Fruit fly (Drosophila melanogaster) whole organism, embryonic: Measurements from ENCODE around the gene CG7332.

ENCODE experiments used
- Atf3 ChIP-seq: fragments of 200-800 bp; sonication (Bioruptor generic); optimal IDR thresholded peaks from 3 replicates; lab custom pipeline; 2016; ENCODE audit warnings: missing biosample characterization, missing genetic modification characterization
- B-H2 ChIP-seq: fragments of 200-800 bp; sonication (Bioruptor generic); optimal IDR thresholded peaks from 2 replicates; lab custom pipeline; 2018; ENCODE audit warnings: missing biosample characterization, mild to moderate bottlenecking, missing genetic modification characterization
- CG10366 ChIP-seq: fragments of 200-800 bp; sonication (Bioruptor generic); IDR thresholded peaks from 2 replicates; pipeline ENCODE4 v1.3.6; 2022; ENCODE audit warnings: missing biosample characterization, missing genetic modification characterization
- CG10462 ChIP-seq: fragments of 200-800 bp; sonication (Bioruptor generic); optimal IDR thresholded peaks from 2 replicates; lab custom pipeline; 2016; ENCODE audit warnings: missing biosample characterization, missing genetic modification characterization
- CG10979 ChIP-seq: fragments of 200-800 bp; sonication (Bioruptor generic); optimal IDR thresholded peaks from 2 replicates; lab custom pipeline; 2018; ENCODE audit warnings: missing biosample characterization, mild to moderate bottlenecking, missing genetic modification characterization, moderate library complexity
- CG14860 ChIP-seq: fragments of 200-800 bp; sonication (Bioruptor generic); IDR thresholded peaks from 3 replicates; pipeline ENCODE4 v1.3.6; 2022; ENCODE audit warnings: missing biosample characterization, missing genetic modification characterization; ENCODE audit not compliant: partially characterized antibody
- CG1602 ChIP-seq: fragments of 200-800 bp; sonication (Bioruptor generic); optimal IDR thresholded peaks from 3 replicates; lab custom pipeline; 2016; ENCODE audit warnings: missing biosample characterization, missing genetic modification characterization
- CG16813 ChIP-seq: fragments of 200-800 bp; sonication (Bioruptor generic); IDR thresholded peaks from 3 replicates; pipeline ENCODE4 v1.3.6; 2022; ENCODE audit warnings: missing biosample characterization, missing genetic modification characterization; ENCODE audit not compliant: partially characterized antibody
- CG17359 ChIP-seq: fragments of 200-800 bp; sonication (Bioruptor generic); optimal IDR thresholded peaks from 3 replicates; lab custom pipeline; 2018; ENCODE audit warnings: missing biosample characterization, mild to moderate bottlenecking, missing genetic modification characterization, moderate library complexity
- CG18262 ChIP-seq: fragments of 200-800 bp; optimal IDR thresholded peaks from 3 replicates; lab custom pipeline; 2019; ENCODE audit warnings: missing biosample characterization, mild to moderate bottlenecking, missing genetic modification characterization, moderate library complexity
- CG2202 ChIP-seq: fragments of 200-800 bp; sonication (Bioruptor generic); optimal IDR thresholded peaks from 2 replicates; lab custom pipeline; 2018; ENCODE audit warnings: missing biosample characterization, mild to moderate bottlenecking, missing genetic modification characterization
- CG30403 ChIP-seq: fragments of 200-800 bp; sonication (Bioruptor generic); optimal IDR thresholded peaks from 3 replicates; lab custom pipeline; 2016; ENCODE audit warnings: missing biosample characterization, missing genetic modification characterization
- CG30431 ChIP-seq: fragments of 200-800 bp; sonication (Bioruptor generic); optimal IDR thresholded peaks from 2 replicates; lab custom pipeline; 2017; ENCODE audit warnings: missing biosample characterization, missing genetic modification characterization
- CG3407 ChIP-seq: fragments of 200-800 bp; sonication (Bioruptor generic); optimal IDR thresholded peaks from 2 replicates; lab custom pipeline; 2018; ENCODE audit warnings: missing biosample characterization, mild to moderate bottlenecking, missing genetic modification characterization
- CG3995 ChIP-seq: fragments of 200-800 bp; sonication (Bioruptor generic); optimal IDR thresholded peaks from 3 replicates; lab custom pipeline; 2016; ENCODE audit warnings: missing biosample characterization, missing genetic modification characterization
- CG43689 ChIP-seq: fragments of 200-800 bp; sonication (Bioruptor generic); IDR thresholded peaks from 2 replicates; pipeline ENCODE4 v1.3.6; 2022; ENCODE audit warnings: missing biosample characterization, missing genetic modification characterization
- CG4424 ChIP-seq: fragments of 200-800 bp; sonication (Bioruptor generic); optimal IDR thresholded peaks from 3 replicates; lab custom pipeline; 2016; ENCODE audit warnings: missing biosample characterization, missing genetic modification characterization
- CG5245 ChIP-seq: fragments of 200-800 bp; sonication (Bioruptor generic); optimal IDR thresholded peaks from 3 replicates; lab custom pipeline; 2016; ENCODE audit warnings: missing biosample characterization, missing genetic modification characterization
- CG6654 ChIP-seq: fragments of 200-800 bp; sonication (Bioruptor generic); optimal IDR thresholded peaks from 2 replicates; lab custom pipeline; 2017; ENCODE audit warnings: missing biosample characterization, mild to moderate bottlenecking, missing genetic modification characterization
- CG9215 ChIP-seq: fragments of 200-800 bp; sonication (Bioruptor generic); IDR thresholded peaks from 2 replicates; pipeline ENCODE4 v1.3.6; 2022; ENCODE audit warnings: missing biosample characterization, missing genetic modification characterization
- CG9609 ChIP-seq: fragments of 200-800 bp; sonication (Bioruptor generic); optimal IDR thresholded peaks from 3 replicates; lab custom pipeline; 2016; ENCODE audit warnings: missing biosample characterization, missing genetic modification characterization
- CoRest ChIP-seq: fragments of 200-800 bp; sonication (Bioruptor generic); optimal IDR thresholded peaks from 3 replicates; lab custom pipeline; 2018; ENCODE audit warnings: missing biosample characterization, mild to moderate bottlenecking, missing genetic modification characterization, moderate library complexity
- Dbx ChIP-seq: fragments of 200-800 bp; sonication (Bioruptor generic); IDR thresholded peaks from 3 replicates; pipeline ENCODE4 v1.3.6; 2022; ENCODE audit warnings: missing biosample characterization, missing genetic modification characterization
- Dip2 ChIP-seq: fragments of 200-800 bp; sonication (Bioruptor generic); IDR thresholded peaks from 2 replicates; pipeline ENCODE4 v1.3.6; 2022; ENCODE audit warnings: missing biosample characterization, missing genetic modification characterization
- Eip74EF ChIP-seq, 2 experiments: fragments of 200-800 bp in 1 of 2; fragments of >200 bp in 1 of 2; sonication (Bioruptor generic) in 1 of 2; optimal IDR thresholded peaks; 2 replicates each; lab custom pipeline; 2017 to 2019; ENCODE audit warnings: missing biosample characterization in 2 of 2, missing genetic modification characterization in 2 of 2, mild to moderate bottlenecking in 1 of 2, moderate library complexity in 1 of 2
- HLH3B ChIP-seq: fragments of 200-800 bp; sonication (Bioruptor generic); IDR thresholded peaks from 2 replicates; pipeline ENCODE4 v1.3.6; 2022; ENCODE audit warnings: missing biosample characterization, missing genetic modification characterization
- Hr51 ChIP-seq, 2 experiments: fragments of 200-800 bp; sonication (Bioruptor generic); optimal IDR thresholded peaks; 2 replicates in 1 of 2; 3 replicates in 1 of 2; lab custom pipeline; 2016 to 2018; ENCODE audit warnings: missing biosample characterization in 2 of 2, missing genetic modification characterization in 2 of 2, mild to moderate bottlenecking in 1 of 2, moderate library complexity in 1 of 2
- Lhr ChIP-seq: fragments of 200-800 bp; sonication (Bioruptor generic); optimal IDR thresholded peaks from 3 replicates; lab custom pipeline; 2017; ENCODE audit warnings: mild to moderate bottlenecking, missing biosample characterization, missing genetic modification reagents, missing genetic modification characterization
- Oaz ChIP-seq: fragments of 200-800 bp; sonication (Bioruptor generic); IDR thresholded peaks from 2 replicates; pipeline ENCODE4 v1.3.6; 2022; ENCODE audit warnings: missing biosample characterization, missing genetic modification characterization
- al ChIP-seq: fragments of 200-800 bp; sonication (Bioruptor generic); IDR thresholded peaks from 2 replicates; pipeline ENCODE4 v1.3.6; 2022; ENCODE audit warnings: missing biosample characterization, missing genetic modification characterization
- ara ChIP-seq: fragments of 200-800 bp; sonication (Bioruptor generic); IDR thresholded peaks from 2 replicates; pipeline ENCODE4 v1.3.6; 2022; ENCODE audit warnings: missing biosample characterization, missing genetic modification characterization
- ase ChIP-seq: fragments of 200-800 bp; sonication (Bioruptor generic); IDR thresholded peaks from 3 replicates; pipeline ENCODE4 v1.3.6; 2022; ENCODE audit warnings: missing biosample characterization, missing genetic modification characterization
- bab2 ChIP-seq: fragments of 200-800 bp; sonication (Bioruptor generic); optimal IDR thresholded peaks from 2 replicates; lab custom pipeline; 2016; ENCODE audit warnings: missing biosample characterization, missing genetic modification characterization
- cas ChIP-seq: fragments of 200-800 bp; sonication (Bioruptor generic); IDR thresholded peaks from 2 replicates; pipeline ENCODE4 v1.3.6; 2022; ENCODE audit warnings: missing biosample characterization, missing genetic modification characterization
- chm ChIP-seq: fragments of 200-800 bp; sonication (Bioruptor generic); IDR thresholded peaks from 2 replicates; pipeline ENCODE4 v1.3.6; 2022; ENCODE audit warnings: missing biosample characterization, missing genetic modification characterization
- crol ChIP-seq: fragments of 200-800 bp; sonication (Bioruptor generic); IDR thresholded peaks from 2 replicates; pipeline ENCODE4 v1.3.6; 2022; ENCODE audit warnings: missing biosample characterization, missing genetic modification characterization
- eve ChIP-seq, 2 experiments: fragments of >200 bp; optimal IDR thresholded peaks; 2 replicates each; lab custom pipeline; 2017; ENCODE audit warnings: missing biosample characterization in 2 of 2, missing genetic modification characterization in 2 of 2
- grn ChIP-seq: fragments of 200-800 bp; sonication (Bioruptor generic); optimal IDR thresholded peaks from 3 replicates; lab custom pipeline; 2017; ENCODE audit warnings: missing biosample characterization, missing genetic modification characterization
- hkb ChIP-seq, 2 experiments: fragments of 200-800 bp in 1 of 2; fragments of >200 bp in 1 of 2; sonication (Bioruptor generic) in 1 of 2; IDR thresholded peaks in 1 of 2; optimal IDR thresholded peaks in 1 of 2; 2 replicates each; pipeline versions ENCODE4 v1.3.6 to Lab custom; 2017 to 2022; ENCODE audit warnings: missing biosample characterization in 1 of 2, missing genetic modification characterization in 1 of 2
- jigr1 ChIP-seq: fragments of 200-800 bp; sonication (Bioruptor generic); IDR thresholded peaks from 3 replicates; pipeline ENCODE4 v1.3.6; 2022; ENCODE audit warnings: missing biosample characterization, missing genetic modification characterization
- klu ChIP-seq: fragments of 200-800 bp; sonication (Bioruptor generic); IDR thresholded peaks from 2 replicates; pipeline ENCODE4 v1.3.6; 2022; ENCODE audit warnings: missing biosample characterization, missing genetic modification characterization
- lola ChIP-seq, 3 experiments: fragments of >200 bp in 2 of 3; fragments of 200-800 bp in 1 of 3; sonication (Bioruptor generic) in 1 of 3; optimal IDR thresholded peaks; 2 replicates each; lab custom pipeline; 2017 to 2019; ENCODE audit warnings: missing biosample characterization in 3 of 3, missing genetic modification characterization in 3 of 3, mild to moderate bottlenecking in 1 of 3, moderate library complexity in 1 of 3
- maf-S ChIP-seq: fragments of 200-800 bp; sonication (Bioruptor generic); optimal IDR thresholded peaks from 2 replicates; lab custom pipeline; 2016; ENCODE audit warnings: missing biosample characterization, missing genetic modification characterization
- onecut ChIP-seq: fragments of 200-800 bp; sonication (Bioruptor generic); IDR thresholded peaks from 2 replicates; pipeline ENCODE4 v1.3.6; 2022; ENCODE audit warnings: missing biosample characterization, missing genetic modification characterization
- pzg ChIP-seq: fragments of 200-800 bp; sonication (Bioruptor generic); optimal IDR thresholded peaks from 3 replicates; lab custom pipeline; 2018; ENCODE audit warnings: missing biosample characterization, mild to moderate bottlenecking, missing genetic modification characterization, moderate library complexity
- ro ChIP-seq: fragments of 200-800 bp; sonication (Bioruptor generic); IDR thresholded peaks from 2 replicates; pipeline ENCODE4 v1.3.6; 2022; ENCODE audit warnings: missing biosample characterization, missing genetic modification characterization
- run ChIP-seq: fragments of 200-800 bp; sonication (Bioruptor generic); optimal IDR thresholded peaks from 3 replicates; lab custom pipeline; 2018; ENCODE audit warnings: missing biosample characterization, mild to moderate bottlenecking, missing genetic modification characterization
- so ChIP-seq: fragments of 200-800 bp; sonication (Bioruptor generic); IDR thresholded peaks from 3 replicates; pipeline ENCODE4 v1.3.6; 2022; ENCODE audit warnings: missing biosample characterization, missing genetic modification characterization
- sob ChIP-seq: fragments of 200-800 bp; sonication (Bioruptor generic); IDR thresholded peaks from 2 replicates; pipeline ENCODE4 v1.3.6; 2022; ENCODE audit warnings: missing biosample characterization, missing genetic modification characterization
- unpg ChIP-seq: fragments of 200-800 bp; sonication (Bioruptor generic); optimal IDR thresholded peaks from 3 replicates; lab custom pipeline; 2018; ENCODE audit warnings: missing biosample characterization, mild to moderate bottlenecking, missing genetic modification characterization, moderate library complexity
- vfl ChIP-seq: fragments of 200-800 bp; sonication (Bioruptor generic); optimal IDR thresholded peaks from 2 replicates; lab custom pipeline; 2016; ENCODE audit warnings: missing biosample characterization, missing genetic modification characterization

The CG7332 gene

DNA sequence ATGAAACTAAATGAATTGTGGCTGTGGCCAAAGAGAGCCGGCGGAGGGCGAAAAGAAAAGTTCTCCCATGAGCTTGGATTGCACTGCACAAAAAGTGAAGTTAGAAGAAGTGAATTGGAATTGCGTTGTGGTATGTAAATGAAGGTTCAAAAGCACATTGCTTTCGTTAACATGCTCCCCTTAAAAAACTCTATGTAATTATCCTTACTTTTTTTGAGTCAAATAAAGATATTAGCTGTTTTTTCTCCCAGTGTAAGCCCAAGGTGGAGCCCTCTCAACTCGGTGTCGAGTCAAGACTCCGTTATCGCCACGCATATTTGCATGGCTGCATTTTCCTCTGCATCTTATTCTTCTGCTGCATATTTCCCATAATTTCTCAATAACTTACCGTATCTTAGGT lies 39.2 kb downstream of the CG7332 start (continued):
- TF ChIP-seq CG9215 (GFP tag; lab: Robert Waterston, UW) (no peak), Hr51 (GFP tag; optimal IDR thresholded peaks at IDR 0.05; lab: Kevin White, UChicago) (peak in 1 of 2 experiments; percentile 41), CG17359 (peak; percentile 51), klu (GFP tag; lab: Robert Waterston, UW) (no peak), B-H2 (GFP tag; lab: Kevin White, UChicago) (no peak), chm (peak; percentile 59), lola (GFP tag; optimal IDR thresholded peaks at IDR 0.05; lab: Kevin White, UChicago) (peak in 1 of 3 experiments; percentile 61), onecut (GFP tag; lab: Robert Waterston, UW) (peak; percentile 17; the same call in 1 of the 2 replicates), so (GFP tag; lab: Robert Waterston, UW) (peak; percentile 36; the same call in 1 of the 3 replicates), Atf3 (peak; percentile 12), vfl (no peak), bab2 (GFP tag; lab: Kevin White, UChicago) (no peak), al (GFP tag; lab: Robert Waterston, UW) (peak; percentile 38), Lhr (GFP tag; lab: Kevin White, UChicago) (peak; percentile 25), grn (no peak), hkb (optimal IDR thresholded peaks at IDR 0.05; lab: Kevin White, UChicago) (no peak), hkb (GFP tag; IDR thresholded peaks at IDR 0.05; lab: Robert Waterston, UW) (peak; percentile 73), eve (GFP tag; optimal IDR thresholded peaks at IDR 0.05; lab: Kevin White, UChicago) (peak in 1 of 2 experiments; percentile 62), CG18262 (tag; lab: Kevin White, UChicago) (peak; percentile 68), CG10462 (peak; percentile 21), Oaz (GFP tag; lab: Robert Waterston, UW) (no peak), CG5245 (GFP tag; lab: Kevin White, UChicago) (peak; percentile 56), CG30403 (GFP tag; lab: Kevin White, UChicago) (peak; percentile 50), ara (GFP tag; lab: Robert Waterston, UW) (peak; percentile 82), CG6654 (GFP tag; lab: Kevin White, UChicago) (no peak), CG3407 (GFP tag; lab: Kevin White, UChicago) (peak; percentile 46), CG2202 (tag; lab: Kevin White, UChicago) (peak; percentile 13), CG1602 (GFP tag; lab: Kevin White, UChicago) (peak; percentile 27), ase (GFP tag; lab: Robert Waterston, UW) (peak; percentile 47; the same call in 2 of the 3 replicates), CG43689 (GFP tag; lab: Robert Waterston, UW) (no peak), cas (GFP tag; lab: Robert Waterston, UW) (no peak), unpg (GFP tag; lab: Kevin White, UChicago) (peak; percentile 56), CG14860 (no peak), CG4424 (GFP tag; lab: Kevin White, UChicago) (peak; percentile 69), CG9609 (GFP tag; lab: Kevin White, UChicago) (peak; percentile 40), Dip2 (no peak), pzg (GFP tag; lab: Kevin White, UChicago) (no peak), CG30431 (GFP tag; lab: Kevin White, UChicago) (peak; percentile 53), maf-S (GFP tag; lab: Kevin White, UChicago) (no peak), sob (GFP tag; lab: Robert Waterston, UW) (peak; percentile 14; the same call in 1 of the 2 replicates), ro (GFP tag; lab: Robert Waterston, UW) (0 out of 2 replicates have a peak, but pooled peaks have one; percentile 35), crol (GFP tag; lab: Robert Waterston, UW) (no peak), CoRest (peak; percentile 51), Eip74EF (GFP tag; optimal IDR thresholded peaks at IDR 0.05; lab: Kevin White, UChicago) (peak in 1 of 2 experiments; percentile 4), CG3995 (GFP tag; lab: Kevin White, UChicago) (no peak), CG10979 (peak; percentile 77), run (no peak), jigr1 (GFP tag; lab: Robert Waterston, UW) (peak; percentile 55; the same call in 1 of the 3 replicates), Dbx (GFP tag; lab: Robert Waterston, UW) (no peak), CG16813 (GFP tag; lab: Robert Waterston, UW) (no peak), HLH3B (GFP tag; lab: Robert Waterston, UW) (peak; percentile 62), CG10366 (peak; percentile 63)
